Worm (Caenorhabditis elegans): ENCODE results near the gene T28A8.8.

DNA sequence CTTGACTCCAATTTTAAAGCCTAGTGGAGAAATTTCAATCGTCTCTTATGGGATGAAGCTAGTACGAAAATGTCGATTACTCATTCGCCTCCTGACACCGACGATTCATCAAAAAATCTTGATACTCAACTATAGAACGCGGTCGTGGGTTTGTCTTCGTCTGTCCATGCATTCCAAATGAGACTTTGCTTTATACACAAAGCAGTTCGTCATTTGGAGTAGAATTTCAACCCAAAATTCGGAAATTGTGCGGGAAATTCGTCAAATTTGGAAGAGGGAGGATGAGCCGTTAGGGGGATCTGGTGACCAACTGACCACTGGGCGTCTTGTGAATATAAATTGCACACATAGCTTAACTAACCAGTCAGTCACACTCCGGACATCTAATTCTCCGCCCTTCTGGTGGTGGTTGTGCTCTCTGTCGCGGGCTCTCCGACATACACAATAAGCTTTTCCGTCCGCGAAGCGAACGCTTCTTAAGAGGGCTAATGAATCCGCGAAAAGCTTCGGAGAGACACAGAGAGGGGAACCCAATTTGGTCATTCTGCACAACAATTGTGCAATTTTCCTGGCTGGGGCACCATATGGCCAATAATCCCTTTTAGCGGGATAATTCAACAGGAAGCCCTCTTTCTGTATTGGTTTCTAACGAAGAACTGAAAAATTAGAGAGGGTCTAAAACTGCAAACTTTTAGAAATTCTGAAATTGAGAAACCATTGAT, 22.7 kb downstream of the T28A8.8 start:
- TF ChIP-seq unc-130 (GFP tag; optimal IDR thresholded peaks at IDR 0.05) (no peak), spr-1 (tag; optimal IDR thresholded peaks at IDR 0.05) (no peak), lsy-2 (tag; optimal IDR thresholded peaks at IDR 0.05) (no peak), ceh-32 (tag; optimal IDR thresholded peaks at IDR 0.05; ENCODE audit: poor library complexity) (no peak)
